Worm (Caenorhabditis elegans): ENCODE measurements around the gene ubxn-2.

Gene ubxn-2

ce11 chrIV:2770835-2771234 lies 45.2 kb upstream of the ubxn-2 start (continued):
- no peak for TF ChIP-seq snpc-4 (GFP tag; optimal IDR thresholded peaks at IDR 0.05)
- no peak for TF ChIP-seq snpc-4 (tag; optimal IDR thresholded peaks at IDR 0.05)
- no peak for TF ChIP-seq atf-7 (tag; optimal IDR thresholded peaks at IDR 0.05)
- TF ChIP-seq ztf-26 (tag; optimal IDR thresholded peaks at IDR 0.05) = peak; percentile 12
- no peak for TF ChIP-seq F33H1.4 (GFP tag; IDR thresholded peaks at IDR 0.05)

- TF ChIP-seq dpff-1 (tag; optimal IDR thresholded peaks at IDR 0.05) = no peak
- TF ChIP-seq somi-1 (GFP tag; optimal IDR thresholded peaks at IDR 0.05) = peak; percentile 7
- no peak for TF ChIP-seq F55B11.4 (tag; optimal IDR thresholded peaks at IDR 0.05; ENCODE audit: borderline replicate concordance, insufficient read depth)
Measured at ce11 chrIV:2770067-2770466, 44.4 kb upstream of the ubxn-2 start.

DNA sequence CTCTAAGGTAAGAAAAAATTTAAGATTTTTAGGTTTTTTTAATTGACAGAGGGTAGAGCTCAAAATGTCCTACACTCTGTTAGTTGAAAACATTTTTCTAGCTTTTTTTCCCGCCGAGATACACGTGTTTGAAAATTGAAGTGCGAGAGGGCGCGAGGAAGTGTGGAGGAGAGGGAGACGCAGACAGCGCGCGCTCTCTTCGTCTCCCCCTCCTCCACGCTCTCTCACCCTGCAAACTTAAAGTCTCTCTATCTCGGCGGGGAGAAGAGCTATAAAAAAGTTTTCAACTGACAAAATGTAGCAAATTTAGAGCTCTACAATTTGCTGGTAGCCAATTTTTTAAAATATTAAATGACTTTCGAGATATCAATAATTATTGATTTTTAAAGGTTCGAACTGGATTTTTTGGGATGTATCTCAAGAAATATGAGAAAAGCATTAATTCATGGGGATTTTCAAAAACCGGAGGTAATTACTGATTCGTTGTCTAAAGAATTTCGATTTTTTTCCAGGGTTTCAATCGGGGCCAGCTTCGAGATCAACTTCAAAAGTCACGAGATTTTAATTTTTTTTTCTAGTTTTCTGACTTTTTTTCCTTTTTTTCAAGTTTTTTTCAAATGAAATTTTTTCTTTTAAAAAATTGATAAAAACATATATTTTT lies 39.6 kb upstream of the ubxn-2 start:
- TF ChIP-seq rpc-1 (optimal IDR thresholded peaks at IDR 0.05) = no peak
- no peak for TF ChIP-seq rpc-1 (tag; optimal IDR thresholded peaks at IDR 0.05)
- TF ChIP-seq let-526 (GFP tag; IDR thresholded peaks at IDR 0.05) = no peak
- TF ChIP-seq ekl-4 (GFP tag; IDR thresholded peaks at IDR 0.05) = 0 out of 2 replicates have a peak, but pooled peaks have one; percentile 8
- TF ChIP-seq F52B5.7 (tag; optimal IDR thresholded peaks at IDR 0.05) = peak; percentile 69
- no peak for TF ChIP-seq ceh-58 (GFP tag; IDR thresholded peaks at IDR 0.05)
- TF ChIP-seq attf-6 (GFP tag; IDR thresholded peaks at IDR 0.05) = no peak
- TF ChIP-seq ccch-3 (GFP tag; optimal IDR thresholded peaks at IDR 0.05) = no peak
- peak; percentile 49 for TF ChIP-seq athp-1 (tag; optimal IDR thresholded peaks at IDR 0.05)
- no peak for TF ChIP-seq F23B12.7 (tag; optimal IDR thresholded peaks at IDR 0.05; ENCODE audit: insufficient read depth)
- TF ChIP-seq F55B11.4 (tag; optimal IDR thresholded peaks at IDR 0.05; ENCODE audit: borderline replicate concordance, insufficient read depth) = no peak
- TF ChIP-seq F49E8.2 (tag; optimal IDR thresholded peaks at IDR 0.05; ENCODE audit: insufficient read depth) = no peak
- no peak for TF ChIP-seq atf-7 (tag; optimal IDR thresholded peaks at IDR 0.05)
- TF ChIP-seq ztf-26 (tag; optimal IDR thresholded peaks at IDR 0.05) = peak; percentile 74
- TF ChIP-seq madf-3 (GFP tag; IDR thresholded peaks at IDR 0.05) = no peak
- TF ChIP-seq hmg-20 (GFP tag; IDR thresholded peaks at IDR 0.05) = 0 out of 2 replicates have a peak, but pooled peaks have one; percentile 49
- 0 out of 2 replicates have a peak, but pooled peaks have one; percentile 41 for TF ChIP-seq lin-26 (GFP tag; IDR thresholded peaks at IDR 0.05)
- TF ChIP-seq mxl-1 (tag; optimal IDR thresholded peaks at IDR 0.05) = no peak
- no peak for TF ChIP-seq F57A8.1 (GFP tag; optimal IDR thresholded peaks at IDR 0.05)
- TF ChIP-seq lag-1 (GFP tag; IDR thresholded peaks at IDR 0.05) = no peak
- no peak for TF ChIP-seq F22D6.2 (tag; optimal IDR thresholded peaks at IDR 0.05)
- TF ChIP-seq ztf-22 (GFP tag; optimal IDR thresholded peaks at IDR 0.05) = no peak
- peak; percentile 71 for TF ChIP-seq dpff-1 (tag; optimal IDR thresholded peaks at IDR 0.05)
- no peak for TF ChIP-seq nhr-179 (tag; optimal IDR thresholded peaks at IDR 0.05)
- no peak for TF ChIP-seq nhr-80 (tag; optimal IDR thresholded peaks at IDR 0.05)
- no peak for TF ChIP-seq ceh-40 (GFP tag; IDR thresholded peaks at IDR 0.05)
- peak; percentile 62 for TF ChIP-seq chd-7 (tag; optimal IDR thresholded peaks at IDR 0.05)
- TF ChIP-seq ceh-91 (GFP tag; IDR thresholded peaks at IDR 0.05) = no peak
- TF ChIP-seq pha-4 (tag; optimal IDR thresholded peaks at IDR 0.05) = no peak
- TF ChIP-seq D2030.7 (GFP tag; IDR thresholded peaks at IDR 0.05) = no peak
- no peak for TF ChIP-seq bed-2 (GFP tag; IDR thresholded peaks at IDR 0.05)
- TF ChIP-seq mcd-1 (GFP tag; IDR thresholded peaks at IDR 0.05) = peak; percentile 27; the same call in 1 of the 2 replicates
- TF ChIP-seq snpc-4 (GFP tag; optimal IDR thresholded peaks at IDR 0.05) = no peak
- TF ChIP-seq snpc-4 (tag; optimal IDR thresholded peaks at IDR 0.05) = no peak
- TF ChIP-seq mes-4 (tag; optimal IDR thresholded peaks at IDR 0.05) = no peak
- no peak for TF ChIP-seq nfyb-1 (GFP tag; IDR thresholded peaks at IDR 0.05)
- no peak for TF ChIP-seq aptf-3 (GFP tag; IDR thresholded peaks at IDR 0.05)
- peak; percentile 64 for TF ChIP-seq ceh-79 (tag; optimal IDR thresholded peaks at IDR 0.05)
- peak; percentile 7 for TF ChIP-seq lin-40 (tag; optimal IDR thresholded peaks at IDR 0.05)
- TF ChIP-seq tlf-1 (GFP tag; optimal IDR thresholded peaks at IDR 0.05) = no peak
- no peak for TF ChIP-seq ztf-25 (GFP tag; IDR thresholded peaks at IDR 0.05)
- peak; percentile 27; the same call in 1 of the 2 replicates for TF ChIP-seq dox-1 (GFP tag; IDR thresholded peaks at IDR 0.05)
